Fruit fly (Drosophila melanogaster) S2 (cell line): ENCODE results near the gene Sema5c.

Source experiments
- CG8478 ChIP-seq: fragments of >200 bp; optimal IDR thresholded peaks from 2 replicates; lab custom pipeline; 2018
- CTCF ChIP-seq, 2 experiments: fragments of >200 bp; optimal IDR thresholded peaks; 2 replicates each; lab custom pipeline; 2018

dm6 chr3L:12036658-12037057 lies 45.0 kb downstream of the Sema5c start:
- TF ChIP-seq CTCF (optimal IDR thresholded peaks at IDR 0.05; lab: Kevin White, UChicago) (no peak), CG8478 (no peak)
